Fruit fly (Drosophila melanogaster): ENCODE measurements around the gene xit.

xit gene

dm6 chrX:6861523-6862077 is 40.8 kb downstream of the xit start (continued):
- TF ChIP-seq CG10209 (GFP tag; optimal IDR thresholded peaks at IDR 0.05) = peak; percentile 54
- peak; percentile 59 for TF ChIP-seq CG14667 (GFP tag; IDR thresholded peaks at IDR 0.05)
- TF ChIP-seq sima (GFP tag; optimal IDR thresholded peaks at IDR 0.05) = no peak
- peak; percentile 41; the same call in 1 of the 2 replicates for TF ChIP-seq CG13287 (GFP tag; IDR thresholded peaks at IDR 0.05; ENCODE audit: partially characterized antibody)
- TF ChIP-seq CG7839 (tag; optimal IDR thresholded peaks at IDR 0.05) = peak; percentile 69
- peak; percentile 29 for TF ChIP-seq CHES-1-like (GFP tag; optimal IDR thresholded peaks at IDR 0.05)
- no peak for TF ChIP-seq tll (GFP tag; optimal IDR thresholded peaks at IDR 0.05)
- TF ChIP-seq HHEX (GFP tag; optimal IDR thresholded peaks at IDR 0.05) = peak; percentile 72
- TF ChIP-seq NK7.1 (GFP tag; optimal IDR thresholded peaks at IDR 0.05) = no peak
- peak; percentile 18 for TF ChIP-seq cwo (GFP tag; optimal IDR thresholded peaks at IDR 0.05)
- TF ChIP-seq prd (optimal IDR thresholded peaks at IDR 0.05) = no peak
- peak; percentile 74 for TF ChIP-seq prd (GFP tag; IDR thresholded peaks at IDR 0.05)
- TF ChIP-seq klu (GFP tag; IDR thresholded peaks at IDR 0.05) = peak; percentile 51
- no peak for TF ChIP-seq CG9437 (GFP tag; optimal IDR thresholded peaks at IDR 0.05)
- peak; percentile 15 for TF ChIP-seq tin (GFP tag; optimal IDR thresholded peaks at IDR 0.05)
- TF ChIP-seq pb (GFP tag; optimal IDR thresholded peaks at IDR 0.05) = peak; percentile 20
- no peak for TF ChIP-seq trh (GFP tag; optimal IDR thresholded peaks at IDR 0.05)
- TF ChIP-seq CG1647 (GFP tag; optimal IDR thresholded peaks at IDR 0.05) = no peak
- no peak for TF ChIP-seq emc (GFP tag; optimal IDR thresholded peaks at IDR 0.05)
- TF ChIP-seq CG17328 (GFP tag; IDR thresholded peaks at IDR 0.05) = 0 out of 2 replicates have a peak, but pooled peaks have one; percentile 5
- TF ChIP-seq D19B (GFP tag; optimal IDR thresholded peaks at IDR 0.05) = peak; percentile 59
- no peak for TF ChIP-seq disco-r (GFP tag; optimal IDR thresholded peaks at IDR 0.05)
- no peak for TF ChIP-seq CG33557 (GFP tag; optimal IDR thresholded peaks at IDR 0.05)
- TF ChIP-seq trem (tag; optimal IDR thresholded peaks at IDR 0.05) = peak; percentile 24
- no peak for TF ChIP-seq CG11398 (GFP tag; optimal IDR thresholded peaks at IDR 0.05)
- no peak for TF ChIP-seq fru (optimal IDR thresholded peaks at IDR 0.05)
- TF ChIP-seq Hr3 (GFP tag; optimal IDR thresholded peaks at IDR 0.05) = peak; percentile 6
- TF ChIP-seq CG4730 (GFP tag; IDR thresholded peaks at IDR 0.05) = peak; percentile 59
- TF ChIP-seq sc (optimal IDR thresholded peaks at IDR 0.05) = no peak
- no peak for TF ChIP-seq sc (GFP tag; optimal IDR thresholded peaks at IDR 0.05)
- TF ChIP-seq fu2 (GFP tag; optimal IDR thresholded peaks at IDR 0.05) = peak; percentile 58
- TF ChIP-seq tio (GFP tag; optimal IDR thresholded peaks at IDR 0.05) = no peak
- no peak for TF ChIP-seq Lim3 (GFP tag; IDR thresholded peaks at IDR 0.05)
- TF ChIP-seq Taf1 (GFP tag; IDR thresholded peaks at IDR 0.05) = peak; percentile 55; the same call in 1 of the 2 replicates
- TF ChIP-seq Bdp1 (GFP tag; optimal IDR thresholded peaks at IDR 0.05) = no peak
- TF ChIP-seq hth (optimal IDR thresholded peaks at IDR 0.05) = no peak
- peak; percentile 12 for TF ChIP-seq CG13296 (GFP tag; optimal IDR thresholded peaks at IDR 0.05)
- peak; percentile 91 for TF ChIP-seq pros (GFP tag; optimal IDR thresholded peaks at IDR 0.05)
- peak; percentile 16 for TF ChIP-seq ewg (GFP tag; optimal IDR thresholded peaks at IDR 0.05)
- peak; percentile 70 for TF ChIP-seq Fer3 (tag; optimal IDR thresholded peaks at IDR 0.05)
- TF ChIP-seq ac (GFP tag; optimal IDR thresholded peaks at IDR 0.05) = no peak
- TF ChIP-seq ro (GFP tag; IDR thresholded peaks at IDR 0.05) = no peak
- TF ChIP-seq CG11504 (tag; optimal IDR thresholded peaks at IDR 0.05) = peak; percentile 65
- TF ChIP-seq vfl (GFP tag; optimal IDR thresholded peaks at IDR 0.05) = no peak
- peak; percentile 77 for TF ChIP-seq CG7786 (GFP tag; optimal IDR thresholded peaks at IDR 0.05)
- peak; percentile 47; the same call in 1 of the 3 replicates for TF ChIP-seq Opbp (GFP tag; IDR thresholded peaks at IDR 0.05; ENCODE audit: partially characterized antibody)
- TF ChIP-seq Doc3 (GFP tag; IDR thresholded peaks at IDR 0.05; ENCODE audit: partially characterized antibody) = no peak
- no peak for TF ChIP-seq CG9797 (GFP tag; optimal IDR thresholded peaks at IDR 0.05)
- no peak for TF ChIP-seq Spps (tag; optimal IDR thresholded peaks at IDR 0.05)
- TF ChIP-seq HmgZ (tag; optimal IDR thresholded peaks at IDR 0.05) = peak; percentile 61
- TF ChIP-seq ci (GFP tag; IDR thresholded peaks at IDR 0.05) = peak; percentile 74; the same call in 2 of the 3 replicates
